Fruit fly (Drosophila melanogaster) whole organism, embryonic: ENCODE data around the gene meep.

Experiments
- ATbp ChIP-seq: fragments of 200-800 bp; sonication (Bioruptor generic); optimal IDR thresholded peaks from 2 replicates; lab custom pipeline; 2017; ENCODE audit warnings: missing biosample characterization, mild to moderate bottlenecking, missing genetic modification characterization, missing genetic modification reagents
- B-H1 ChIP-seq: fragments of 200-800 bp; sonication (Bioruptor generic); IDR thresholded peaks from 3 replicates; pipeline ENCODE4 v1.3.6; 2022; ENCODE audit warnings: missing biosample characterization, missing genetic modification characterization
- Blimp-1 ChIP-seq: fragments of 200-800 bp; sonication (Bioruptor generic); optimal IDR thresholded peaks from 3 replicates; lab custom pipeline; 2018; ENCODE audit warnings: missing biosample characterization, missing genetic modification characterization, mild to moderate bottlenecking, moderate library complexity, missing genetic modification reagents
- CG10543 ChIP-seq: fragments of 200-800 bp; sonication (Bioruptor generic); optimal IDR thresholded peaks from 3 replicates; lab custom pipeline; 2017; ENCODE audit warnings: missing biosample characterization, mild to moderate bottlenecking, missing genetic modification characterization, moderate library complexity
- CG10654 ChIP-seq: fragments of 200-800 bp; sonication (Bioruptor generic); optimal IDR thresholded peaks from 2 replicates; lab custom pipeline; 2016; ENCODE audit warnings: missing biosample characterization, missing genetic modification characterization
- CG11247 ChIP-seq: fragments of 200-800 bp; sonication (Bioruptor generic); IDR thresholded peaks from 2 replicates; pipeline ENCODE4 v1.3.6; 2022; ENCODE audit warnings: missing biosample characterization, missing genetic modification characterization
- CG12219 ChIP-seq: fragments of 200-800 bp; sonication (Bioruptor generic); optimal IDR thresholded peaks from 3 replicates; lab custom pipeline; 2018; ENCODE audit warnings: missing biosample characterization, mild to moderate bottlenecking, missing genetic modification characterization
- CG13296 ChIP-seq: fragments of 200-800 bp; sonication (Bioruptor generic); optimal IDR thresholded peaks from 3 replicates; lab custom pipeline; 2018; ENCODE audit warnings: missing biosample characterization, mild to moderate bottlenecking, missing genetic modification characterization
- CG14710 ChIP-seq: fragments of 200-800 bp; sonication (Bioruptor generic); optimal IDR thresholded peaks from 3 replicates; lab custom pipeline; 2019; ENCODE audit warnings: missing biosample characterization, mild to moderate bottlenecking, missing genetic modification characterization, moderate library complexity
- CG15073 ChIP-seq: fragments of 200-800 bp; sonication (Bioruptor generic); optimal IDR thresholded peaks from 2 replicates; lab custom pipeline; 2016; ENCODE audit warnings: missing biosample characterization, missing genetic modification characterization
- CG17361 ChIP-seq: fragments of 200-800 bp; sonication (Bioruptor generic); IDR thresholded peaks from 3 replicates; pipeline ENCODE4 v1.3.6; 2022; ENCODE audit warnings: missing biosample characterization, missing genetic modification characterization
- CG17612 ChIP-seq: fragments of 200-800 bp; sonication (Bioruptor generic); IDR thresholded peaks from 2 replicates; pipeline ENCODE4 v1.3.6; 2022; ENCODE audit warnings: missing biosample characterization, missing genetic modification characterization
- CG17912 ChIP-seq: fragments of 200-800 bp; sonication (Bioruptor generic); optimal IDR thresholded peaks from 2 replicates; lab custom pipeline; 2018; ENCODE audit warnings: missing biosample characterization, mild to moderate bottlenecking, missing genetic modification characterization
- CG2116 ChIP-seq: fragments of 200-800 bp; sonication (Bioruptor generic); optimal IDR thresholded peaks from 3 replicates; lab custom pipeline; 2018; ENCODE audit warnings: missing biosample characterization, mild to moderate bottlenecking, missing genetic modification characterization
- CG2202 ChIP-seq: fragments of 200-800 bp; sonication (Bioruptor generic); optimal IDR thresholded peaks from 2 replicates; lab custom pipeline; 2018; ENCODE audit warnings: missing biosample characterization, mild to moderate bottlenecking, missing genetic modification characterization
- CG42726 ChIP-seq: fragments of 200-800 bp; sonication (Bioruptor generic); IDR thresholded peaks from 2 replicates; pipeline ENCODE4 v1.3.6; 2022; ENCODE audit warnings: missing biosample characterization, missing genetic modification characterization; ENCODE audit not compliant: partially characterized antibody
- CG4424 ChIP-seq: fragments of 200-800 bp; sonication (Bioruptor generic); optimal IDR thresholded peaks from 3 replicates; lab custom pipeline; 2016; ENCODE audit warnings: missing biosample characterization, missing genetic modification characterization
- CG5180 ChIP-seq: fragments of 200-800 bp; sonication (Bioruptor generic); optimal IDR thresholded peaks from 3 replicates; lab custom pipeline; 2017; ENCODE audit warnings: missing biosample characterization, missing genetic modification characterization, mild to moderate bottlenecking, moderate library complexity, missing genetic modification reagents
- CG7745 ChIP-seq: fragments of 200-800 bp; sonication (Bioruptor generic); optimal IDR thresholded peaks from 2 replicates; lab custom pipeline; 2018; ENCODE audit warnings: missing biosample characterization, mild to moderate bottlenecking, missing genetic modification characterization, moderate library complexity
- CG7786 ChIP-seq: fragments of 200-800 bp; sonication (Bioruptor generic); optimal IDR thresholded peaks from 2 replicates; lab custom pipeline; 2016; ENCODE audit warnings: missing biosample characterization, missing genetic modification characterization
- CG8944 ChIP-seq: fragments of 200-800 bp; sonication (Bioruptor generic); optimal IDR thresholded peaks from 3 replicates; lab custom pipeline; 2016; ENCODE audit warnings: missing biosample characterization, missing genetic modification characterization
- CG9797 ChIP-seq: fragments of 200-800 bp; sonication (Bioruptor generic); optimal IDR thresholded peaks from 3 replicates; lab custom pipeline; 2018; ENCODE audit warnings: missing biosample characterization, mild to moderate bottlenecking, missing genetic modification characterization
- CHES-1-like ChIP-seq: fragments of 200-800 bp; sonication (Bioruptor generic); optimal IDR thresholded peaks from 2 replicates; lab custom pipeline; 2016; ENCODE audit warnings: missing biosample characterization, missing genetic modification characterization
- D19B ChIP-seq: fragments of 200-800 bp; sonication (Bioruptor generic); optimal IDR thresholded peaks from 2 replicates; lab custom pipeline; 2017; ENCODE audit warnings: missing biosample characterization, mild to moderate bottlenecking, missing genetic modification characterization
- Dbx ChIP-seq: fragments of 200-800 bp; sonication (Bioruptor generic); IDR thresholded peaks from 3 replicates; pipeline ENCODE4 v1.3.6; 2022; ENCODE audit warnings: missing biosample characterization, missing genetic modification characterization
- NfI ChIP-seq: fragments of 200-800 bp; sonication (Bioruptor generic); optimal IDR thresholded peaks from 3 replicates; lab custom pipeline; 2018; ENCODE audit warnings: missing biosample characterization, mild to moderate bottlenecking, missing genetic modification characterization, moderate library complexity
- PHDP ChIP-seq: fragments of 200-800 bp; sonication (Bioruptor generic); optimal IDR thresholded peaks from 3 replicates; lab custom pipeline; 2018; ENCODE audit warnings: missing biosample characterization, mild to moderate bottlenecking, missing genetic modification characterization, moderate library complexity
- Ptx1 ChIP-seq: fragments of 200-800 bp; sonication (Bioruptor generic); IDR thresholded peaks from 2 replicates; pipeline ENCODE4 v1.3.6; 2022; ENCODE audit warnings: missing biosample characterization, missing genetic modification characterization
- Sry-δ ChIP-seq: fragments of 200-800 bp; sonication (Bioruptor generic); optimal IDR thresholded peaks from 2 replicates; lab custom pipeline; 2016; ENCODE audit warnings: missing biosample characterization, missing genetic modification characterization
- Ssrp ChIP-seq: fragments of 200-800 bp; sonication (Bioruptor generic); optimal IDR thresholded peaks from 2 replicates; lab custom pipeline; 2018; ENCODE audit warnings: missing biosample characterization, mild to moderate bottlenecking, missing genetic modification characterization, moderate library complexity
- Xbp1 ChIP-seq: fragments of 200-800 bp; sonication (Bioruptor generic); optimal IDR thresholded peaks from 3 replicates; lab custom pipeline; 2016; ENCODE audit warnings: missing biosample characterization, mild to moderate bottlenecking, missing genetic modification characterization
- YL-1 ChIP-seq: fragments of 200-800 bp; sonication (Bioruptor generic); optimal IDR thresholded peaks from 3 replicates; lab custom pipeline; 2017; ENCODE audit warnings: missing biosample characterization, mild to moderate bottlenecking, missing genetic modification characterization
- bsh ChIP-seq, 2 experiments: fragments of 200-800 bp; sonication (Bioruptor generic); optimal IDR thresholded peaks; 2 replicates each; lab custom pipeline; 2017 to 2018; ENCODE audit warnings: mild to moderate bottlenecking in 2 of 2, missing biosample characterization in 2 of 2, missing genetic modification characterization in 2 of 2, moderate library complexity in 1 of 2
- chm ChIP-seq: fragments of 200-800 bp; sonication (Bioruptor generic); IDR thresholded peaks from 2 replicates; pipeline ENCODE4 v1.3.6; 2022; ENCODE audit warnings: missing biosample characterization, missing genetic modification characterization
- dm ChIP-seq: fragments of 200-800 bp; sonication (Bioruptor generic); optimal IDR thresholded peaks from 3 replicates; lab custom pipeline; 2016; ENCODE audit warnings: missing biosample characterization, missing genetic modification characterization
- exex ChIP-seq: fragments of 200-800 bp; sonication (Bioruptor generic); optimal IDR thresholded peaks from 4 replicates; lab custom pipeline; 2018; ENCODE audit warnings: missing biosample characterization, mild to moderate bottlenecking, missing genetic modification characterization, moderate library complexity
- fd64A ChIP-seq: fragments of 200-800 bp; sonication (Bioruptor generic); optimal IDR thresholded peaks from 3 replicates; lab custom pipeline; 2018; ENCODE audit warnings: missing biosample characterization, mild to moderate bottlenecking, missing genetic modification characterization
- hbn ChIP-seq: fragments of 200-800 bp; sonication (Bioruptor generic); IDR thresholded peaks from 2 replicates; pipeline ENCODE4 v1.3.6; 2022; ENCODE audit warnings: missing biosample characterization, missing genetic modification characterization; ENCODE audit not compliant: partially characterized antibody
- jing ChIP-seq: fragments of 200-800 bp; sonication (Bioruptor generic); optimal IDR thresholded peaks from 2 replicates; lab custom pipeline; 2018; ENCODE audit warnings: missing biosample characterization, mild to moderate bottlenecking, missing genetic modification characterization
- knrl ChIP-seq: fragments of 200-800 bp; sonication (Bioruptor generic); IDR thresholded peaks from 3 replicates; pipeline ENCODE4 v1.3.6; 2022; ENCODE audit warnings: missing biosample characterization, missing genetic modification characterization; ENCODE audit not compliant: partially characterized antibody
- nom ChIP-seq: fragments of 200-800 bp; sonication (Bioruptor generic); optimal IDR thresholded peaks from 2 replicates; lab custom pipeline; 2017; ENCODE audit warnings: missing biosample characterization, missing genetic modification characterization, mild to moderate bottlenecking, moderate library complexity, missing genetic modification reagents
- p53 ChIP-seq: fragments of 200-800 bp; sonication (Bioruptor generic); optimal IDR thresholded peaks from 2 replicates; lab custom pipeline; 2016; ENCODE audit warnings: missing biosample characterization, missing genetic modification characterization
- pan ChIP-seq, 4 experiments: fragments of >200 bp in 3 of 4; fragments of 200-800 bp in 1 of 4; sonication (Bioruptor generic) in 1 of 4; optimal IDR thresholded peaks in 3 of 4; IDR thresholded peaks in 1 of 4; 2 replicates each; pipeline versions ENCODE4 v1.3.6 to Lab custom; 2017 to 2022; ENCODE audit warnings: missing biosample characterization in 2 of 4, missing genetic modification characterization in 2 of 4, mixed read lengths in 1 of 4
- run ChIP-seq: fragments of 200-800 bp; sonication (Bioruptor generic); optimal IDR thresholded peaks from 3 replicates; lab custom pipeline; 2018; ENCODE audit warnings: missing biosample characterization, mild to moderate bottlenecking, missing genetic modification characterization
- tin ChIP-seq: fragments of 200-800 bp; sonication (Bioruptor generic); optimal IDR thresholded peaks from 3 replicates; lab custom pipeline; 2016; ENCODE audit warnings: missing biosample characterization, missing genetic modification characterization
- ttk ChIP-seq: fragments of 200-800 bp; sonication (Bioruptor generic); IDR thresholded peaks from 2 replicates; pipeline ENCODE4 v2.1.2; 2022; ENCODE audit warnings: missing biosample characterization, missing genetic modification characterization

The meep gene

dm6 chr3L:1204674-1205547 is 2.1 kb upstream of the meep start, which contains the start of gene CG9119 (continued):
- TF ChIP-seq PHDP (tag; lab: Kevin White, UChicago): peak; percentile 57
- peak; percentile 38 for TF ChIP-seq CG4424
- TF ChIP-seq Sry-δ: peak; percentile 24
- TF ChIP-seq hbn (GFP tag; lab: Robert Waterston, UW): no peak
- peak; percentile 71 for TF ChIP-seq CHES-1-like (GFP tag; lab: Kevin White, UChicago)
- peak; percentile 17 for TF ChIP-seq CG2202 (tag; lab: Kevin White, UChicago)
- TF ChIP-seq Dbx: peak; percentile 55; the same call in 1 of the 3 replicates
- TF ChIP-seq B-H1 (GFP tag; lab: Robert Waterston, UW): 0 out of 3 replicates have a peak, but pooled peaks have one; percentile 30
- TF ChIP-seq jing (GFP tag; lab: Kevin White, UChicago): peak; percentile 9
- TF ChIP-seq CG7745 (tag; lab: Kevin White, UChicago): peak; percentile 11
- TF ChIP-seq CG17612 (GFP tag; lab: Robert Waterston, UW): no peak
- TF ChIP-seq nom: peak; percentile 11
- peak; percentile 13; the same call in 1 of the 2 replicates for TF ChIP-seq chm (GFP tag; lab: Robert Waterston, UW)
- peak; percentile 72 for TF ChIP-seq Ptx1 (GFP tag; lab: Robert Waterston, UW)
- TF ChIP-seq CG2116 (GFP tag; lab: Kevin White, UChicago): no peak
- TF ChIP-seq D19B (GFP tag; lab: Kevin White, UChicago): peak; percentile 69
- TF ChIP-seq CG7786 (GFP tag; lab: Kevin White, UChicago): peak; percentile 76
- TF ChIP-seq p53 (GFP tag; lab: Kevin White, UChicago): peak; percentile 11
- TF ChIP-seq dm (GFP tag; lab: Kevin White, UChicago): no peak
- peak; percentile 59 for TF ChIP-seq Xbp1 (GFP tag; lab: Kevin White, UChicago)
- peak; percentile 76 for TF ChIP-seq exex (tag; lab: Kevin White, UChicago)
- peak; percentile 13 for TF ChIP-seq tin
- peak; percentile 62 for TF ChIP-seq CG8944 (GFP tag; lab: Kevin White, UChicago)
- TF ChIP-seq fd64A: peak; percentile 45
- peak in 1 of 2 experiments; percentile 57 for TF ChIP-seq bsh (GFP tag; optimal IDR thresholded peaks at IDR 0.05; lab: Kevin White, UChicago)
- peak; percentile 61 for TF ChIP-seq CG13296
- peak; percentile 58 for TF ChIP-seq CG12219 (GFP tag; lab: Kevin White, UChicago)
- peak; percentile 59 for TF ChIP-seq Ssrp (tag; lab: Kevin White, UChicago)
- TF ChIP-seq pan (optimal IDR thresholded peaks at IDR 0.05; lab: Kevin White, UChicago): no peak
- TF ChIP-seq pan (GFP tag; optimal IDR thresholded peaks at IDR 0.05 in 1 of 2, IDR thresholded peaks at IDR 0.05 in 1 of 2): peak in 1 of 2 experiments; percentile 45
- TF ChIP-seq CG14710: peak; percentile 66
- peak; percentile 26 for TF ChIP-seq CG10654 (GFP tag; lab: Kevin White, UChicago)
- TF ChIP-seq CG5180 (GFP tag; lab: Kevin White, UChicago): peak; percentile 41
- no peak for TF ChIP-seq CG15073 (GFP tag; lab: Kevin White, UChicago)
- 0 out of 2 replicates have a peak, but pooled peaks have one; percentile 14 for TF ChIP-seq CG42726
- 0 out of 2 replicates have a peak, but pooled peaks have one; percentile 10 for TF ChIP-seq CG11247
- TF ChIP-seq run (tag; lab: Kevin White, UChicago): peak; percentile 69
- TF ChIP-seq YL-1: no peak
- peak; percentile 82 for TF ChIP-seq CG17361 (GFP tag; lab: Robert Waterston, UW)
- no peak for TF ChIP-seq knrl (GFP tag; lab: Robert Waterston, UW)
- TF ChIP-seq CG9797 (GFP tag; lab: Kevin White, UChicago): no peak
- TF ChIP-seq ATbp (GFP tag; lab: Kevin White, UChicago): peak; percentile 35
- peak; percentile 34; the same call in 1 of the 2 replicates for TF ChIP-seq ttk (GFP tag; lab: Robert Waterston, UW)
- TF ChIP-seq Blimp-1 (GFP tag; lab: Kevin White, UChicago): peak; percentile 100
- TF ChIP-seq NfI (GFP tag; lab: Kevin White, UChicago): peak; percentile 57
- TF ChIP-seq CG10543: peak; percentile 84
- TF ChIP-seq CG17912 (GFP tag; lab: Kevin White, UChicago): no peak
